Fruit fly (Drosophila melanogaster) whole organism, wandering third instar larva: Measurements from ENCODE around the gene CG45105.
A peak's percentile ranks its signal among the peaks of the same experiment; 100 is the strongest.

Experiments used
- CG32264 ChIP-seq: fragments of 200-800 bp; sonication (Bioruptor generic); optimal IDR thresholded peaks from 2 replicates; lab custom pipeline; 2016; ENCODE audit warnings: missing biosample characterization, missing genetic modification characterization
- CrebA ChIP-seq: fragments of 200-800 bp; sonication (Bioruptor generic); optimal IDR thresholded peaks from 2 replicates; lab custom pipeline; 2016; ENCODE audit warnings: missing biosample characterization, mild to moderate bottlenecking, missing genetic modification characterization, borderline replicate concordance
- Dfd ChIP-seq: fragments of >200 bp; optimal IDR thresholded peaks from 2 replicates; lab custom pipeline; 2017; ENCODE audit warnings: missing biosample characterization, missing genetic modification characterization
- GATAd ChIP-seq: sonication (Bioruptor generic); optimal IDR thresholded peaks from 2 replicates; lab custom pipeline; 2016; ENCODE audit warnings: missing biosample characterization, missing genetic modification characterization
- HLH106 ChIP-seq: fragments of 200-800 bp; optimal IDR thresholded peaks from 3 replicates; lab custom pipeline; 2019; ENCODE audit warnings: missing biosample characterization, mild to moderate bottlenecking, missing genetic modification characterization, moderate library complexity
- Hnf4 ChIP-seq: fragments of 200-800 bp; sonication (Bioruptor generic); optimal IDR thresholded peaks from 2 replicates; lab custom pipeline; 2016; ENCODE audit warnings: missing biosample characterization, mild to moderate bottlenecking, missing genetic modification characterization
- Hr83 ChIP-seq: fragments of 200-300 bp; sonication (Bioruptor generic); optimal IDR thresholded peaks from 2 replicates; lab custom pipeline; 2016; ENCODE audit warnings: missing biosample characterization, mild to moderate bottlenecking, missing genetic modification characterization, moderate library complexity; ENCODE audit not compliant: poor library complexity, severe bottlenecking
- Mio ChIP-seq: sonication (Bioruptor generic); optimal IDR thresholded peaks from 2 replicates; lab custom pipeline; 2016; ENCODE audit warnings: missing biosample characterization, missing genetic modification characterization
- Myc ChIP-seq: fragments of >200 bp; optimal IDR thresholded peaks from 2 replicates; lab custom pipeline; 2017
- N ChIP-seq: fragments of >200 bp; optimal IDR thresholded peaks from 2 replicates; lab custom pipeline; 2018; ENCODE audit warnings: missing biosample characterization, missing external identifiers, missing genetic modification characterization
- OdsH ChIP-seq: fragments of 200-800 bp; sonication (Bioruptor generic); optimal IDR thresholded peaks from 2 replicates; lab custom pipeline; 2016; ENCODE audit warnings: missing biosample characterization, mild to moderate bottlenecking, missing genetic modification characterization
- Sp1 ChIP-seq: fragments of 200-800 bp; sonication (Bioruptor generic); optimal IDR thresholded peaks from 3 replicates; lab custom pipeline; 2019; ENCODE audit warnings: missing biosample characterization, mild to moderate bottlenecking, missing genetic modification characterization, moderate library complexity
- Vsx2 ChIP-seq: fragments of 200-300, 225-300 bp; sonication (Bioruptor generic); optimal IDR thresholded peaks from 2 replicates; lab custom pipeline; 2018; ENCODE audit warnings: missing biosample characterization, missing genetic modification characterization; ENCODE audit not compliant: partially characterized antibody
- br ChIP-seq: fragments of 200-800 bp; sonication (Bioruptor generic); optimal IDR thresholded peaks from 2 replicates; lab custom pipeline; 2016; ENCODE audit warnings: missing biosample characterization, missing genetic modification characterization
- brk ChIP-seq: fragments of 200-800 bp; sonication (Bioruptor generic); optimal IDR thresholded peaks from 2 replicates; lab custom pipeline; 2016; ENCODE audit warnings: missing biosample characterization, mild to moderate bottlenecking, missing genetic modification characterization
- ey ChIP-seq: fragments of 200-800 bp; sonication (Bioruptor generic); optimal IDR thresholded peaks from 2 replicates; lab custom pipeline; 2016; ENCODE audit warnings: missing biosample characterization, missing genetic modification characterization
- h ChIP-seq: fragments of 200-800 bp; sonication (Bioruptor generic); optimal IDR thresholded peaks from 3 replicates; lab custom pipeline; 2016; ENCODE audit warnings: missing biosample characterization, mild to moderate bottlenecking, missing genetic modification characterization
- jim ChIP-seq: fragments of 175-275, 200-325 bp; sonication (Bioruptor generic); optimal IDR thresholded peaks from 2 replicates; lab custom pipeline; 2016; ENCODE audit warnings: missing biosample characterization, mild to moderate bottlenecking, missing genetic modification characterization
- pan ChIP-seq: fragments of >200 bp; optimal IDR thresholded peaks from 2 replicates; lab custom pipeline; 2017
- rgr ChIP-seq: fragments of 200-800 bp; sonication (Bioruptor generic); optimal IDR thresholded peaks from 3 replicates; lab custom pipeline; 2016; ENCODE audit warnings: missing biosample characterization, mild to moderate bottlenecking, missing genetic modification characterization
- sage ChIP-seq: fragments of 200-800 bp; sonication (Bioruptor generic); optimal IDR thresholded peaks from 2 replicates; lab custom pipeline; 2016; ENCODE audit warnings: missing biosample characterization, mild to moderate bottlenecking, missing genetic modification characterization
- tai ChIP-seq: sonication (Bioruptor generic); optimal IDR thresholded peaks from 2 replicates; lab custom pipeline; 2016; ENCODE audit warnings: missing biosample characterization, missing genetic modification characterization
- usp ChIP-seq: fragments of >200 bp; optimal IDR thresholded peaks from 2 replicates; lab custom pipeline; 2017; ENCODE audit warnings: missing biosample characterization, missing genetic modification characterization
- woc ChIP-seq: sonication (Bioruptor generic); optimal IDR thresholded peaks from 2 replicates; lab custom pipeline; 2016; ENCODE audit warnings: missing biosample characterization, mild to moderate bottlenecking, missing genetic modification characterization

CG45105 gene

DNA sequence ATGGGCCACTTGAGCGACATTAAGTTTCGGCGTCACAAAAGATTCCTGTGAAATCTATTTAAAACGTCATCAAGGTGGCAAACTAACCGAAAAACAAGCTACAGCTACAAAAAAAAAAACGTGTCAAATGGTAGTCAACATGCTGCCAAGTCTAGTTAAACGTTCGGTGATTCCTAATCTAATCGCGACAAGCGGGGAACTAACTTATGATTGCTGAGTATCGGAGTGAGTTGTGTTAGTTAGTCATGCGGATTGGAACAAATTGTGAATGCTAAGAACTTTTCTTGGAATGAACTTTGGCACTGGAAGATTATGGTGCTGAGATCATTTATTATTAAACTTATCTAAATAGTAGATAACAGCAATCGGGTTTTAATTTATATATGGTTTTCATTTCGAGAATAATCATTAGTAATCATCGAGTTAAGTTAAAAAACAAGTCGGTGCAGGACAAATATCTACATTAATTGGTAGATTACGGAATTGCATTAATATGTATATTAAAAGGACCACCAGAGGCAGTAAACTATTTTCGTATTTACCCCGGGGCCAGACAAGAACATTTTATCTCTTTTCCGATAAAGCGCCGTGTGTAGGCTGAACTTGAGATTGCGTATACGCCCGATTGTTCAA lies 26.5 kb downstream of the CG45105 start:
- TF ChIP-seq Sp1 (no peak), Dfd (GFP tag; lab: Kevin White, UChicago) (no peak), br (GFP tag; lab: Kevin White, UChicago) (no peak), N (GFP tag; lab: Kevin White, UChicago) (no peak)

DNA sequence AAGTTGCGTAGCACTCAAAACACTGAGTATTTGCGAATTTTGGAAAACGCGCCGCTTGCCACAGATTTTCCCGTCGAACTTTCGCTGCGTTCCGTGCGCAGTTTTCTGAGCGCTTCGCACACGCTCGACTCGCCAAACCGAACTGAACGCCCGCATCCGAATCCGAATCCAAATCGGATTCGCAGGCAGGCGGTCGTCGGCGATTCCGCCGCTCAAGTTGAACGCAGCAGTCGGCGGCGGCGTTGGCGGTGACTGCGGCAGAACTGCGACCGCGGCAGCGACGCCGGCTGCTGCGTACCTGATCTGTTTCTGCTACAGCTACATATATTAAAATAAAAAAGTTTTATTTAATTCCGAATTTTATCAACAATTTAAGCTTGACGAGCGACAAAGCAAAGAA lies 42.2 kb downstream of the CG45105 start, which contains the start of gene CG31183:
TSS of gene CG31183 (minus strand) at position 329 of the 400 bp plus-strand sequence.
- peak; percentile 2 for TF ChIP-seq h (GFP tag; lab: Kevin White, UChicago)
- no peak for TF ChIP-seq tai (GFP tag; lab: Kevin White, UChicago)

DNA sequence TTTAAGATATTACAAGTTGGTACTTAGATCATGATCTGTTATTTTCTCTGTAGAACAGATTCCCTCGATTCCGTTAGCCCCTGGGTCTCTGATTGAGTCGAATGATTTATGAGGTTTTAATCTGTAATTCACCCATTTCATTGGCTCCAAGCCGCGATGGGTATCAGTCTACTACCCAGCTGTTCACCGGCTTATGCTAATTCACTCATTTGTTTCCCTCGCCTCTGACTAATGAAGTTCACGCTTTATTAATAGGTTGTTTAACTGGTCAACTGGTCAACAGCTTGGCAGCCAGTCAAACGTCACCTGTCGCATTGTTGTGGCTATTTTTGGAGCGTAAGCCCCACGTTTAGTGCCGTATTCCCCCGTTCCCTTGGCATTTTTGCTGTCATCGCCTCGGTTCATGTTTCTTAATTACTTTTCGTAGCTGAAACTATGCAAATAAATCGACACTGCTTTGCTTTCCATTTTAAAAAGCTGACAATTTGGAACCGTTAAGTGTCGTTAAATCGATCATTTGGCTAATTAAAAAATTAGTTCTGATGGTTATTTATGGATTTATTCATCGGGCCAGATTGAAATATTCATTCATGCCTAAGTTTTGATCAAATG lies 44.9 kb downstream of the CG45105 start:
- TF ChIP-seq HLH106 (tag; lab: Kevin White, UChicago) (no peak), Hnf4 (no peak), rgr (GFP tag; lab: Kevin White, UChicago) (no peak), GATAd (GFP tag; lab: Kevin White, UChicago) (no peak), usp (GFP tag; lab: Kevin White, UChicago) (no peak), sage (GFP tag; lab: Kevin White, UChicago) (no peak), Sp1 (no peak), pan (lab: Kevin White, UChicago) (no peak), N (GFP tag; lab: Kevin White, UChicago) (no peak), brk (GFP tag; lab: Kevin White, UChicago) (no peak), ey (GFP tag; lab: Kevin White, UChicago) (no peak), CrebA (GFP tag; lab: Kevin White, UChicago) (no peak), jim (GFP tag; lab: Kevin White, UChicago) (no peak), woc (no peak), Vsx2 (no peak), OdsH (no peak), Mio (GFP tag; lab: Kevin White, UChicago) (no peak), CG32264 (GFP tag; lab: Kevin White, UChicago) (no peak), Myc (lab: Kevin White, UChicago) (no peak), Hr83 (GFP tag; lab: Kevin White, UChicago) (no peak)
